Worm (Caenorhabditis elegans): ENCODE data around the gene T01G1.2.

The T01G1.2 gene

ce11 chrIV:11307770-11308169 lies 46.4 kb upstream of the T01G1.2 start:
- no peak for TF ChIP-seq daf-8 (GFP tag; IDR thresholded peaks at IDR 0.05)
- TF ChIP-seq lin-1 (GFP tag; IDR thresholded peaks at IDR 0.05), result no peak
- no peak for TF ChIP-seq daf-16 (GFP tag; optimal IDR thresholded peaks at IDR 0.05)
- TF ChIP-seq daf-16 (tag; optimal IDR thresholded peaks at IDR 0.05), result no peak
- peak; percentile 16 for TF ChIP-seq aha-1 (tag)
- peak; percentile 10 for TF ChIP-seq F10B5.3 (tag; optimal IDR thresholded peaks at IDR 0.05)
- TF ChIP-seq unc-62 (GFP tag; optimal IDR thresholded peaks at IDR 0.05 in 1 of 2), result peak in 1 of 2 experiments; percentile 4
- no peak for TF ChIP-seq unc-62 (tag; optimal IDR thresholded peaks at IDR 0.05)
- peak; percentile 54 for TF ChIP-seq mes-2 (tag; optimal IDR thresholded peaks at IDR 0.05; ENCODE audit: poor library complexity, severe bottlenecking)
- TF ChIP-seq lsy-2 (tag; optimal IDR thresholded peaks at IDR 0.05), result peak in 1 of 2 experiments; percentile 51
- no peak for TF ChIP-seq dmd-8 (GFP tag; IDR thresholded peaks at IDR 0.05)
- peak; percentile 72 for TF ChIP-seq nhr-6 (tag; optimal IDR thresholded peaks at IDR 0.05)

- TF ChIP-seq arid-1 (GFP tag; conservative IDR thresholded peaks at IDR 0.05) (no peak), snpc-4 (tag; optimal IDR thresholded peaks at IDR 0.05) (no peak), nhr-42 (GFP tag; IDR thresholded peaks at IDR 0.05) (no peak), mxl-2 (GFP tag; conservative IDR thresholded peaks at IDR 0.05) (no peak), ztf-7 (tag; optimal IDR thresholded peaks at IDR 0.05) (no peak), zip-11 (GFP tag; IDR thresholded peaks at IDR 0.05) (no peak), nhr-41 (GFP tag; IDR thresholded peaks at IDR 0.05) (no peak), F10B5.3 (tag; optimal IDR thresholded peaks at IDR 0.05) (no peak), nhr-11 (tag; optimal IDR thresholded peaks at IDR 0.05) (no peak), nhr-10 (tag; optimal IDR thresholded peaks at IDR 0.05) (no peak), D1046.2 (GFP tag; IDR thresholded peaks at IDR 0.05) (no peak), ztf-11 (tag; optimal IDR thresholded peaks at IDR 0.05) (no peak), snpc-1.2 (GFP tag; IDR thresholded peaks at IDR 0.05) (no peak), zfp-2 (tag; optimal IDR thresholded peaks at IDR 0.05) (no peak), nhr-25 (tag; optimal IDR thresholded peaks at IDR 0.05; ENCODE audit: borderline replicate concordance, insufficient read depth) (no peak), spr-3 (GFP tag; optimal IDR thresholded peaks at IDR 0.05) (no peak), fos-1 (tag; optimal IDR thresholded peaks at IDR 0.05) (no peak), nhr-76 (tag; optimal IDR thresholded peaks at IDR 0.05) (no peak), unc-62 (GFP tag; optimal IDR thresholded peaks at IDR 0.05 in 1 of 2) (no peak), unc-62 (tag; optimal IDR thresholded peaks at IDR 0.05) (no peak), attf-4 (tag; optimal IDR thresholded peaks at IDR 0.05) (no peak), lin-15B (tag; optimal IDR thresholded peaks at IDR 0.05) (no peak), daf-19 (GFP tag; conservative IDR thresholded peaks at IDR 0.05) (no peak), ama-1 (optimal IDR thresholded peaks at IDR 0.05) (no peak), daf-12 (tag; optimal IDR thresholded peaks at IDR 0.05) (no peak), rbr-2 (tag; optimal IDR thresholded peaks at IDR 0.05) (peak; percentile 13), sdz-12 (GFP tag; optimal IDR thresholded peaks at IDR 0.05) (no peak), lsy-2 (tag; optimal IDR thresholded peaks at IDR 0.05) (peak in 1 of 2 experiments; percentile 67), spr-1 (tag; optimal IDR thresholded peaks at IDR 0.05) (no peak), zip-2 (tag; optimal IDR thresholded peaks at IDR 0.05) (no peak), F26F4.8 (GFP tag; conservative IDR thresholded peaks at IDR 0.05) (no peak), nhr-77 (tag; optimal IDR thresholded peaks at IDR 0.05) (no peak), lin-38 (GFP tag; IDR thresholded peaks at IDR 0.05) (peak; percentile 53), lin-1 (GFP tag; IDR thresholded peaks at IDR 0.05) (no peak), mdt-29 (GFP tag; IDR thresholded peaks at IDR 0.05) (no peak), daf-8 (GFP tag; IDR thresholded peaks at IDR 0.05) (no peak), dpl-1 (GFP tag; optimal IDR thresholded peaks at IDR 0.05) (peak; percentile 19), tra-1 (GFP tag; IDR thresholded peaks at IDR 0.05) (no peak), fkh-10 (GFP tag; optimal IDR thresholded peaks at IDR 0.05) (peak; percentile 23), Y5F2A.4 (GFP tag; optimal IDR thresholded peaks at IDR 0.05) (no peak), ceh-32 (tag; optimal IDR thresholded peaks at IDR 0.05; ENCODE audit: poor library complexity) (no peak), F44E2.7 (GFP tag; IDR thresholded peaks at IDR 0.05) (no peak), ZK337.2 (GFP tag; IDR thresholded peaks at IDR 0.05) (no peak), ctbp-1 (GFP tag; IDR thresholded peaks at IDR 0.05) (no peak), lin-29 (GFP tag; IDR thresholded peaks at IDR 0.05) (no peak), zag-1 (tag; optimal IDR thresholded peaks at IDR 0.05) (no peak)
Measured at ce11 chrIV:11310624-11311023, 43.6 kb upstream of the T01G1.2 start, which contains the start of gene znf-207. Gene znf-207 (plus strand): TSS chrIV:11310972.

All from whole organism, L4 larva.